4 fruit fly cellular contexts compared by ENCODE assay signal in the genomic region with DNA sequence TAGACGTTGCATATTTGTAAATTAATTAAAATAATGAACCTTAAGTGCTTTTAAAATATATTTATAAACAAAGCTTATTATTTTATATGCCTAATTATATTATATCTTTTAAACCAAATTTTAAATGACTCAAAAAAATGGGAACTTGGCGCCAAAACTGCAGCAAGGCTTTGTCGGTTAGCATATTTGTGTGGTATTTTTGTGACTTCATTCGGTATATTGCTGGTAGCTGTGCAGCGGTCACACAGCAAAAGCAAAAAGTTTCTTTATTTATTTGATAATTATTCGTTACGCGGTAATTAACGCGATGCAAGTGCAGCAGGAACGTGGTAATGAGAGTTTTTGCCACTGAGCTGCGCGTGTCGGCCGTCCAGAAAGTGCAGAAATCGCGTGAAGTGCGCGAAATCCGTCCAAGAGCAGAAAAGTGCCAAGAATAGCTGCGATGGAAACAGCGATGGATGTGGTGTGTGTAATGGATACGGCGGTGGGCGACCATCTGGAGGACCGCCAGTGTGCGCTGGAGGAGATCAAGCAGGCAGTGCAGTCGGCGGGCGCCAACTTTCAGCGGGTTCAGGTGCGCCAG.
TF ChIP-seq lines count a peak whose summit lies in the region.

A gene (plus strand): TSS at position 250 of the 583 bp plus-strand sequence.

- TF ChIP-seq CTCF in whole organism, embryonic (GFP tag; optimal IDR thresholded peaks at IDR 0.05; lab: Kevin White, UChicago) = no peak

TF ChIP-seq in whole organism, adult, 20 proteins besides CTCF, POLR2A, EP300 and RAD21:
- TF ChIP-seq CG33017 (tag; optimal IDR thresholded peaks at IDR 0.05; lab: Kevin White, UChicago) (no peak), bab1 (GFP tag; optimal IDR thresholded peaks at IDR 0.05; lab: Kevin White, UChicago) (peak; percentile 39), Hr96 (GFP tag; optimal IDR thresholded peaks at IDR 0.05; lab: Kevin White, UChicago) (no peak), kay (GFP tag; lab: Kevin White, UChicago; ENCODE audit: borderline replicate concordance) (no peak)

TF ChIP-seq in whole organism, embryonic, 481 proteins besides CTCF, POLR2A, EP300 and RAD21 (continues in another document):
- TF ChIP-seq chinmo (GFP tag; IDR thresholded peaks at IDR 0.05; lab: Robert Waterston, UW; ENCODE audit: partially characterized antibody) (no peak), CG7987 (GFP tag; optimal IDR thresholded peaks at IDR 0.05; lab: Kevin White, UChicago) (no peak), CG10267 (tag; optimal IDR thresholded peaks at IDR 0.05; lab: Kevin White, UChicago) (peak; percentile 20), zfh2 (GFP tag; optimal IDR thresholded peaks at IDR 0.05; lab: Kevin White, UChicago) (no peak), Pdp1 (GFP tag; optimal IDR thresholded peaks at IDR 0.05; lab: Kevin White, UChicago) (peak in 1 of 2 experiments; percentile 48), Sox102F (GFP tag; optimal IDR thresholded peaks at IDR 0.05; lab: Kevin White, UChicago) (no peak), ato (GFP tag; IDR thresholded peaks at IDR 0.05; lab: Robert Waterston, UW; ENCODE audit: partially characterized antibody) (no peak), lbe (GFP tag; optimal IDR thresholded peaks at IDR 0.05; lab: Kevin White, UChicago) (peak; percentile 53), MESR4 (GFP tag; optimal IDR thresholded peaks at IDR 0.05; lab: Kevin White, UChicago) (peak; percentile 86), twi (tag; optimal IDR thresholded peaks at IDR 0.05; lab: Kevin White, UChicago) (no peak), CG4617 (GFP tag; optimal IDR thresholded peaks at IDR 0.05; lab: Kevin White, UChicago; ENCODE audit: borderline replicate concordance) (peak; percentile 81), CG4328 (GFP tag; optimal IDR thresholded peaks at IDR 0.05; lab: Kevin White, UChicago) (no peak), Bgb (GFP tag; IDR thresholded peaks at IDR 0.05; lab: Robert Waterston, UW; ENCODE audit: partially characterized antibody) (no peak), lilli (GFP tag; optimal IDR thresholded peaks at IDR 0.05; lab: Kevin White, UChicago) (no peak), CG2712 (tag; optimal IDR thresholded peaks at IDR 0.05; lab: Kevin White, UChicago) (peak; percentile 7), chn (GFP tag; optimal IDR thresholded peaks at IDR 0.05; lab: Kevin White, UChicago) (no peak), Fer3 (tag; optimal IDR thresholded peaks at IDR 0.05; lab: Kevin White, UChicago) (no peak), CG7745 (tag; optimal IDR thresholded peaks at IDR 0.05; lab: Kevin White, UChicago) (peak; percentile 3), CG17385 (GFP tag; optimal IDR thresholded peaks at IDR 0.05; lab: Kevin White, UChicago) (no peak), shn (GFP tag; optimal IDR thresholded peaks at IDR 0.05; lab: Kevin White, UChicago) (no peak), Rx (GFP tag; IDR thresholded peaks at IDR 0.05; lab: Robert Waterston, UW) (no peak), bbx (GFP tag; IDR thresholded peaks at IDR 0.05; lab: Robert Waterston, UW; ENCODE audit: partially characterized antibody) (0 out of 2 replicates have a peak, but pooled peaks have one; percentile 32), Vsx1 (GFP tag; optimal IDR thresholded peaks at IDR 0.05; lab: Kevin White, UChicago) (no peak), Kr (GFP tag; optimal IDR thresholded peaks at IDR 0.05; lab: Kevin White, UChicago) (no peak), CG15514 (GFP tag; optimal IDR thresholded peaks at IDR 0.05; lab: Kevin White, UChicago) (peak; percentile 44), Myb (GFP tag; optimal IDR thresholded peaks at IDR 0.05; lab: Kevin White, UChicago) (no peak)

TF ChIP-seq in whole organism, prepupa, 60 proteins besides CTCF, POLR2A, EP300 and RAD21:
- TF ChIP-seq CG11902 (GFP tag; optimal IDR thresholded peaks at IDR 0.05; lab: Kevin White, UChicago) = no peak
- no peak for TF ChIP-seq CG6792 (GFP tag; optimal IDR thresholded peaks at IDR 0.05; lab: Kevin White, UChicago)
- peak; percentile 20 for TF ChIP-seq fkh (GFP tag; optimal IDR thresholded peaks at IDR 0.05; lab: Kevin White, UChicago)
- TF ChIP-seq Hr39 (GFP tag; optimal IDR thresholded peaks at IDR 0.05; lab: Kevin White, UChicago) = no peak
- TF ChIP-seq eg (GFP tag; IDR thresholded peaks at IDR 0.05; lab: Robert Waterston, UW) = no peak
- no peak for TF ChIP-seq pdm3 (GFP tag; optimal IDR thresholded peaks at IDR 0.05; lab: Kevin White, UChicago)
- TF ChIP-seq Ets96B (tag; optimal IDR thresholded peaks at IDR 0.05; lab: Kevin White, UChicago) = no peak
- TF ChIP-seq CG6854 (GFP tag; optimal IDR thresholded peaks at IDR 0.05; lab: Kevin White, UChicago) = peak; percentile 16
- no peak for TF ChIP-seq CG32006 (GFP tag; optimal IDR thresholded peaks at IDR 0.05; lab: Kevin White, UChicago)

TF ChIP-seq in whole organism, wandering third instar larva, 38 proteins besides CTCF, POLR2A, EP300 and RAD21:
- no peak for TF ChIP-seq br (GFP tag; optimal IDR thresholded peaks at IDR 0.05; lab: Kevin White, UChicago)
- TF ChIP-seq Jra (GFP tag; optimal IDR thresholded peaks at IDR 0.05; lab: Kevin White, UChicago) = no peak
- TF ChIP-seq Hnf4 (GFP tag; optimal IDR thresholded peaks at IDR 0.05; lab: Kevin White, UChicago) = no peak
- TF ChIP-seq Dfd (GFP tag; optimal IDR thresholded peaks at IDR 0.05; lab: Kevin White, UChicago) = no peak
- peak; percentile 12 for TF ChIP-seq sage (GFP tag; optimal IDR thresholded peaks at IDR 0.05; lab: Kevin White, UChicago)
- no peak for TF ChIP-seq Rel (GFP tag; optimal IDR thresholded peaks at IDR 0.05; lab: Kevin White, UChicago)
- peak; percentile 34 for TF ChIP-seq Rel (tag; optimal IDR thresholded peaks at IDR 0.05; lab: Kevin White, UChicago)
- TF ChIP-seq pan (optimal IDR thresholded peaks at IDR 0.05; lab: Kevin White, UChicago) = no peak
- TF ChIP-seq Abd-B (GFP tag; optimal IDR thresholded peaks at IDR 0.05; lab: Kevin White, UChicago) = no peak
- TF ChIP-seq jim (GFP tag; optimal IDR thresholded peaks at IDR 0.05; lab: Kevin White, UChicago) = no peak
